Worm (Caenorhabditis elegans) whole organism, young adult: Measurements from ENCODE around the gene cyp-13A11.

ENCODE experiments used
- F23B12.7 ChIP-seq: sonication (generic microtip); optimal IDR thresholded peaks from 2 replicates; lab custom pipeline; 2017; ENCODE audit warnings: missing genetic modification characterization, mild to moderate bottlenecking, missing compliant biosample characterization, antibody characterized with exemption, moderate library complexity; ENCODE audit not compliant: insufficient read depth
- F49E8.2 ChIP-seq: sonication (generic microtip); optimal IDR thresholded peaks from 3 replicates; lab custom pipeline; 2017; ENCODE audit warnings: missing genetic modification characterization, mild to moderate bottlenecking, missing compliant biosample characterization, antibody characterized with exemption, moderate library complexity; ENCODE audit not compliant: insufficient read depth
- attf-3 ChIP-seq: fragments of 200-800 bp; sonication (Bioruptor generic); conservative IDR thresholded peaks from 2 replicates; pipeline ENCODE4 v1.3.6; 2022; ENCODE audit warnings: missing genetic modification reagents, missing genetic modification characterization, missing compliant biosample characterization
- attf-5 ChIP-seq: fragments of 200-800 bp; sonication (Bioruptor generic); optimal IDR thresholded peaks from 2 replicates; lab custom pipeline; 2018; ENCODE audit warnings: mild to moderate bottlenecking, missing genetic modification characterization, missing compliant biosample characterization
- attf-6 ChIP-seq: fragments of 200-800 bp; sonication (Bioruptor generic); IDR thresholded peaks from 2 replicates; pipeline ENCODE4 v1.3.6; 2022; ENCODE audit warnings: missing genetic modification reagents, missing genetic modification characterization, missing compliant biosample characterization
- cebp-2 ChIP-seq: fragments of 200-800 bp; sonication (Bioruptor generic); IDR thresholded peaks from 2 replicates; pipeline ENCODE4 v1.3.6; 2022; ENCODE audit warnings: missing genetic modification characterization, missing compliant biosample characterization
- ceh-91 ChIP-seq: fragments of 200-800 bp; sonication (Bioruptor generic); IDR thresholded peaks from 2 replicates; pipeline ENCODE4 v1.3.6; 2022; ENCODE audit warnings: missing genetic modification reagents, missing genetic modification characterization, missing compliant biosample characterization
- dox-1 ChIP-seq: fragments of 200-800 bp; sonication (Bioruptor generic); IDR thresholded peaks from 2 replicates; pipeline ENCODE4 v1.3.6; 2022; ENCODE audit warnings: missing genetic modification reagents, missing genetic modification characterization, missing compliant biosample characterization
- dpff-1 ChIP-seq: sonication (generic microtip); optimal IDR thresholded peaks from 2 replicates; lab custom pipeline; 2017; ENCODE audit warnings: mild to moderate bottlenecking, missing genetic modification characterization, missing compliant biosample characterization
- egl-18 ChIP-seq: fragments of 200-800 bp; sonication (Bioruptor generic); IDR thresholded peaks from 2 replicates; pipeline ENCODE4 v1.3.6; 2022; ENCODE audit warnings: missing genetic modification reagents, missing genetic modification characterization, missing compliant biosample characterization
- egrh-3 ChIP-seq: fragments of 200-800 bp; sonication (Bioruptor generic); IDR thresholded peaks from 2 replicates; pipeline ENCODE4 v1.3.6; 2022; ENCODE audit warnings: missing genetic modification reagents, missing genetic modification characterization, missing compliant biosample characterization
- ekl-4 ChIP-seq: fragments of 200-800 bp; sonication (Bioruptor generic); IDR thresholded peaks from 2 replicates; pipeline ENCODE4 v1.3.6; 2022; ENCODE audit warnings: missing genetic modification reagents, missing genetic modification characterization, missing compliant biosample characterization
- gei-17 ChIP-seq: fragments of 200-800 bp; sonication (Bioruptor generic); optimal IDR thresholded peaks from 2 replicates; lab custom pipeline; 2018; ENCODE audit warnings: mild to moderate bottlenecking, missing genetic modification characterization, missing compliant biosample characterization
- him-1 ChIP-seq: sonication (generic microtip); optimal IDR thresholded peaks from 2 replicates; lab custom pipeline; 2016; ENCODE audit warnings: missing genotype, missing genetic modification reagents, missing genetic modification characterization, missing compliant biosample characterization
- hlh-12 ChIP-seq: sonication (generic microtip); optimal IDR thresholded peaks from 2 replicates; lab custom pipeline; 2016; ENCODE audit warnings: missing genetic modification characterization, missing compliant biosample characterization
- hlh-26 ChIP-seq: fragments of 200-800 bp; sonication (Bioruptor generic); conservative IDR thresholded peaks from 2 replicates; pipeline ENCODE4 v1.3.6; 2022; ENCODE audit warnings: missing genetic modification reagents, missing genetic modification characterization, missing compliant biosample characterization
- hmg-1.2 ChIP-seq: fragments of 200-800 bp; sonication (Bioruptor generic); IDR thresholded peaks from 2 replicates; pipeline ENCODE4 v1.3.6; 2022; ENCODE audit warnings: missing genetic modification reagents, missing genetic modification characterization, missing compliant biosample characterization
- hmg-20 ChIP-seq: fragments of 200-800 bp; sonication (Bioruptor generic); IDR thresholded peaks from 2 replicates; pipeline ENCODE4 v1.3.6; 2022; ENCODE audit warnings: missing genetic modification reagents, missing genetic modification characterization, missing compliant biosample characterization
- let-607 ChIP-seq, 2 experiments: fragments of 200-800 bp in 1 of 2; sonication (Bioruptor generic) in 1 of 2; sonication (generic microtip) in 1 of 2; optimal IDR thresholded peaks; 2 replicates each; lab custom pipeline; 2016 to 2018; ENCODE audit warnings: mild to moderate bottlenecking in 2 of 2, missing compliant biosample characterization in 2 of 2, missing genetic modification characterization in 2 of 2, moderate library complexity in 2 of 2, missing genotype in 1 of 2
- lin-35 ChIP-seq, 3 experiments: fragments of 150-350 bp in 2 of 3; sonication (generic microtip) in 1 of 3; optimal IDR thresholded peaks; 2 replicates each; lab custom pipeline; 2014 to 2018; ENCODE audit warnings: missing biosample characterization in 3 of 3, missing genetic modification characterization in 3 of 3, missing genetic modification reagents in 3 of 3
- mcd-1 ChIP-seq: fragments of 200-800 bp; sonication (Bioruptor generic); IDR thresholded peaks from 2 replicates; pipeline ENCODE4 v1.3.6; 2022; ENCODE audit warnings: missing genetic modification reagents, missing genetic modification characterization, missing compliant biosample characterization
- mes-4 ChIP-seq: sonication (generic microtip); optimal IDR thresholded peaks from 2 replicates; lab custom pipeline; 2016; ENCODE audit warnings: missing genotype, missing genetic modification characterization, missing compliant biosample characterization
- mxl-1 ChIP-seq: sonication (generic microtip); optimal IDR thresholded peaks from 2 replicates; lab custom pipeline; 2016; ENCODE audit warnings: missing genetic modification characterization, missing compliant biosample characterization
- snpc-1.3 ChIP-seq: sonication (generic microtip); optimal IDR thresholded peaks from 2 replicates; lab custom pipeline; 2017; ENCODE audit warnings: missing genetic modification characterization, mild to moderate bottlenecking, missing compliant biosample characterization, antibody characterized with exemption, moderate library complexity, missing genotype, missing genetic modification reagents; ENCODE audit not compliant: insufficient read depth
- snpc-3.4 ChIP-seq: sonication (generic microtip); optimal IDR thresholded peaks from 2 replicates; lab custom pipeline; 2017; ENCODE audit warnings: missing genetic modification characterization, mild to moderate bottlenecking, missing compliant biosample characterization, antibody characterized with exemption, moderate library complexity, missing genotype, missing genetic modification reagents
- tbp1 ChIP-seq: fragments of 200-800 bp; sonication (Bioruptor generic); optimal IDR thresholded peaks from 2 replicates; lab custom pipeline; 2018; ENCODE audit warnings: mild to moderate bottlenecking, missing genetic modification characterization, missing compliant biosample characterization
- unc-62 ChIP-seq: fragments of 150-350 bp; optimal IDR thresholded peaks from 2 replicates; lab custom pipeline; 2014; ENCODE audit warnings: missing biosample characterization, missing genetic modification reagents, missing genetic modification characterization
- zfh-2 ChIP-seq: fragments of 200-800 bp; sonication (Bioruptor generic); conservative IDR thresholded peaks from 2 replicates; pipeline ENCODE4 v1.3.6; 2022; ENCODE audit warnings: missing genetic modification reagents, missing genetic modification characterization, missing compliant biosample characterization
- zim-3 ChIP-seq: sonication (generic microtip); optimal IDR thresholded peaks from 2 replicates; lab custom pipeline; 2017; ENCODE audit warnings: mild to moderate bottlenecking, missing genetic modification characterization, moderate library complexity, missing compliant biosample characterization
- ztf-25 ChIP-seq: fragments of 200-800 bp; sonication (Bioruptor generic); IDR thresholded peaks from 2 replicates; pipeline ENCODE4 v1.3.6; 2022; ENCODE audit warnings: missing genetic modification reagents, missing genetic modification characterization, missing compliant biosample characterization
- ztf-28 ChIP-seq: fragments of 200-800 bp; sonication (Bioruptor generic); IDR thresholded peaks from 2 replicates; pipeline ENCODE4 v1.3.6; 2022; ENCODE audit warnings: missing genetic modification reagents, missing genetic modification characterization, missing compliant biosample characterization

Gene cyp-13A11

DNA sequence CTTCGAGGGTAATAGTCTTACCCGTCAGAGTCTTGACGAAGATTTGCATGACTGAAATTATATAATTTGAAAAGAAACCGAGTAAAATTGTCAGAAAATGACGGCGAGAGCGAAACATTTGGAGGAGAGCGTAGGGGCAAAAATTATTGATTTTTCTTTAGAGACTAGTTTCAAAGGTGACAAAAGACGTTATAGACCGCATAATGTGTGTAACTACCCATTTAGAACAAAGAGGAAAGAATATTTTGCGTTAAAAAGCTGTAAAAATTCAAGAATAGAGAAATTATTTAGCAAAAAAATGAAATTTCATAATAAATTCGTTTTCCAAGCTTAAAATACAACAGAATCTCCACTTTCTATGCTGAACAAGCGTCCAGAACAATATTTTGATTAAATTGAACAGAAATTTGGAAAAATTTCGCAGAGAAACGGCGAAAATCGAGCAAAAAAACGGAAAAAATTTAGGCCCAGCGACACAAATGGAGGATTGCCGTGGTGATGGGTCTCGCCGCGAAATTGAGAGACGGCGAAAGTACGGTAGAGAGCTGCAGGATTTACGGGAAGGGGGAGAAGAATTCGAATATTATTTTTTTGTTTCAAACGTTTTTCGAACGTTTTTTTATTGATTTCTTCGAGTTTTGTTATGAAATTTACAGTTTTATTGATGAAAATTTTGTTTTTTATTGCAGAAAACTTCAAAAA is 42.2 kb upstream of the cyp-13A11 start, which contains the start of the genes ubq-2 and frg-1 (continued):
- no peak for TF ChIP-seq hlh-26 (GFP tag; lab: Robert Waterston, UW)
- no peak for TF ChIP-seq unc-62 (GFP tag; lab: Kevin White, UChicago)
- TF ChIP-seq, all 124 proteins: peak for 54

DNA sequence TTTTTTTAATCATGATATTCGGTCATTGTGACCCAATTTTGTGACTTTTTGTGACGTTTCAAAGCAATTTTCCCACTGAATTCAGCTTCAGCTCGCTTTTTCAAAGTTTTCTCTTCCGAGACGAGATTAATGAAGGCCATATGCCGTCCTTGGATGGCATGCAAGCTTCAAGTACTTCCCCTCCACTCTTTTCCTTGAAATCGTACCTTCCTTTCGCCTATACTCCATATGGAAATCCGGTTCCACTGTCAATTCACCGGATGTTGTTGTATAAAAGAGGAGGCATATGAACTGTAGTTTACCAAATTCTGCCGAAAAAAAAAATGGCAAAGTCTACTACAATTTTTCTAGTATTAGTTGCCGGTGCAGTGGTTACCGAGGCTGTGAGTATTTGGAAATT is 40.0 kb upstream of the cyp-13A11 start, which contains the start of gene ZK1010.4:
Gene ZK1010.4, plus strand, starts transcription at position 301 of the 400 bp plus-strand sequence.
- TF ChIP-seq ekl-4 (no peak), egrh-3 (GFP tag; lab: Robert Waterston, UW) (no peak), F49E8.2 (no peak), hlh-26 (GFP tag; lab: Robert Waterston, UW) (no peak), egl-18 (GFP tag; lab: Robert Waterston, UW) (no peak), cebp-2 (no peak), gei-17 (GFP tag; lab: Kevin White, UChicago) (no peak), attf-5 (GFP tag; lab: Kevin White, UChicago) (no peak), F23B12.7 (no peak), mxl-1 (tag; lab: Kevin White, UChicago) (no peak)
- TF ChIP-seq, all 124 proteins: peak for 0

DNA sequence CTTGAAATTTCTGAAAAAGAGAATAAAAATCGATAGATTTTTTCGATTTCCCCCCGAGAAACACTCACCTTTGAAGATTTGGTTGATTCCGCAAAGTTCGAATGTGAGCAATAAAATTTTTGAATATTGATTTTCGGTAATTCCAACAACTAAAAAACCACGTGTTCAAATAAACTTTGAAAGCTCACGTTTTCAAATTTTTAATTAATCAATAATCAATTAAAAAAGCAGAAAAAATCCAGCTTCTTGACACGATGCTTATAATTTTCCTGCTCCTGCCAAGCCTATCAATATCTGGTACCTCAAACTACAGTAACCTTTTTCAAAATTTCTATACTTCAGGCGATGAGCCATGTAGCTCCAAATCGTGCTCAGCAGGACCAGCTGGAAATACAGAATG is 33.4 kb upstream of the cyp-13A11 start, which contains the start of gene ZK1010.5:
Gene ZK1010.5, minus strand, starts transcription at position 101 of the 400 bp plus-strand sequence.
- no peak for TF ChIP-seq attf-6
- no peak for TF ChIP-seq lin-35 (GFP tag; optimal IDR thresholded peaks at IDR 0.05; lab: Kevin White, UChicago)
- no peak for TF ChIP-seq unc-62 (GFP tag; lab: Kevin White, UChicago)
- no peak for TF ChIP-seq snpc-1.3 (tag; lab: Kevin White, UChicago)
- no peak for TF ChIP-seq zim-3 (tag; lab: Kevin White, UChicago)
- TF ChIP-seq, all 124 proteins: peak for 0

DNA sequence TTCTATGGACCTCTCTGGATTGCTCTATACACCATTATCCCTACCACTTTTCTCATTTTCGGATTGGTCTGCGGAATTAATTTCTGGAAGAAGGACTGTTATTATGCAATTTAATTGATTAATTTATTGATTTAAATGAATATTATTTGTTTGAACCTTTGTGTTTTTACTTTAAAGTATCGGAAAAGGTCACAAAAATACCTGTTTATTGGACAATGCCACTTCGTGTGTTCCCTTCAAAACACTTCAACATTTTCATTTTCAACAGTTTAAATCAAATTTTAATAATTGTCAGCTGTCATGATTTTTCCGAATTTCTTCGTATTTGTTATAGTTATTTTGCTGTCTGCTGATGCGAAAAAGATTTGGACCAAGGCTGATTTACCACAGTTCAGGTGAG is 29.8 kb upstream of the cyp-13A11 start, which contains the start of gene ZK1010.12:
Gene ZK1010.12, plus strand, starts transcription at position 301 of the 400 bp plus-strand sequence.
- no peak for TF ChIP-seq mcd-1
- no peak for TF ChIP-seq him-1 (tag; lab: Kevin White, UChicago)
- no peak for TF ChIP-seq zfh-2 (GFP tag; lab: Robert Waterston, UW)
- TF ChIP-seq attf-5 (GFP tag; lab: Kevin White, UChicago), result no peak
- no peak for TF ChIP-seq mes-4 (tag; lab: Kevin White, UChicago)
- no peak for TF ChIP-seq hlh-12
- TF ChIP-seq dpff-1 (tag; lab: Kevin White, UChicago), result no peak
- no peak for TF ChIP-seq ceh-91
- TF ChIP-seq ztf-28 (GFP tag; lab: Robert Waterston, UW), result no peak
- TF ChIP-seq egl-18 (GFP tag; lab: Robert Waterston, UW), result no peak
- TF ChIP-seq let-607 (tag; optimal IDR thresholded peaks at IDR 0.05; lab: Kevin White, UChicago), result no peak
- TF ChIP-seq tbp1 (GFP tag; lab: Kevin White, UChicago), result no peak
- TF ChIP-seq ztf-25 (GFP tag; lab: Robert Waterston, UW), result no peak
- TF ChIP-seq dox-1 (GFP tag; lab: Robert Waterston, UW), result no peak
- TF ChIP-seq attf-6, result no peak
- no peak for TF ChIP-seq attf-3
- TF ChIP-seq zim-3 (tag; lab: Kevin White, UChicago), result no peak
- TF ChIP-seq, all 124 proteins: peak for 0

DNA sequence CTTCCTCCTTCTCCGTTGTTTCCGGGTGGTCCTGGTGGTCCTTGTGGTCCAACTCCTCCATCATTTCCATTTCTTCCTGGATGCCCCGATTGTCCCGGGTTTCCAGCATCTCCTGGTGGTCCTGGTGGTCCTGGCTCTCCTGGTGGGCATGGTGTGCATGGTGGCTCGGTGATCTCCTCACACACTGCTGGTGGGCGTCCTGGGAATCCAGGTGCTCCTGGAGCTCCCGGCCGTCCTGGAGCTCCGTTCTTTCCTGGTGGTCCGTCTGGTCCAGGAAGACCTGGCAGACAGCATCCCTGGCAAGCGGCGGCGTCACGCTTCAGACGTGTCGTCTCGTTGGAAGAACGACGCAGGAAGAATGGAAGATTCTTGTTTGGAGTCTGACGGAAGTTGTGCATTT is 27.8 kb upstream of the cyp-13A11 start:
- TF ChIP-seq zfh-2 (GFP tag; lab: Robert Waterston, UW) (peak; percentile 82), hmg-20 (GFP tag; lab: Robert Waterston, UW) (no peak), hmg-1.2 (GFP tag; lab: Robert Waterston, UW) (no peak), snpc-3.4 (tag; lab: Kevin White, UChicago) (no peak), egrh-3 (GFP tag; lab: Robert Waterston, UW) (peak; percentile 84; the same call in 1 of the 2 replicates)
